Worm (Caenorhabditis elegans): ENCODE results near the gene R09E12.9.

- TF ChIP-seq dpl-1 (GFP tag; optimal IDR thresholded peaks at IDR 0.05): no peak
- TF ChIP-seq ztf-11 (tag; optimal IDR thresholded peaks at IDR 0.05): no peak
- no peak for TF ChIP-seq mab-9 (GFP tag; IDR thresholded peaks at IDR 0.05)
- no peak for TF ChIP-seq sup-37 (GFP tag; optimal IDR thresholded peaks at IDR 0.05)
Observed at ce11 chrV:804485-804884, 27.1 kb downstream of the R09E12.9 start, which contains the start of gene nhr-270.

Measured in whole organism, L1 larva.